Worm (Caenorhabditis elegans) whole organism, young adult: ENCODE results near the gene K07D4.6.

Experiments
- F33H1.4 ChIP-seq: fragments of 200-800 bp; sonication (Bioruptor generic); IDR thresholded peaks from 2 replicates; pipeline ENCODE4 v1.3.6; 2022; ENCODE audit warnings: missing genetic modification reagents, missing genetic modification characterization, missing compliant biosample characterization
- F49E8.2 ChIP-seq: sonication (generic microtip); optimal IDR thresholded peaks from 3 replicates; lab custom pipeline; 2017; ENCODE audit warnings: missing genetic modification characterization, mild to moderate bottlenecking, missing compliant biosample characterization, antibody characterized with exemption, moderate library complexity; ENCODE audit not compliant: insufficient read depth
- K12H6.12 ChIP-seq: fragments of 200-800 bp; sonication (Bioruptor generic); optimal IDR thresholded peaks from 2 replicates; lab custom pipeline; 2018; ENCODE audit warnings: mild to moderate bottlenecking, missing genetic modification characterization, missing compliant biosample characterization
- atf-7 ChIP-seq: sonication (generic microtip); optimal IDR thresholded peaks from 2 replicates; lab custom pipeline; 2017; ENCODE audit warnings: mild to moderate bottlenecking, missing genetic modification characterization, missing compliant biosample characterization
- ceh-91 ChIP-seq: fragments of 200-800 bp; sonication (Bioruptor generic); IDR thresholded peaks from 2 replicates; pipeline ENCODE4 v1.3.6; 2022; ENCODE audit warnings: missing genetic modification reagents, missing genetic modification characterization, missing compliant biosample characterization
- die-1 ChIP-seq: sonication (generic microtip); optimal IDR thresholded peaks from 2 replicates; lab custom pipeline; 2016; ENCODE audit warnings: missing genotype, mild to moderate bottlenecking, missing genetic modification characterization, missing compliant biosample characterization
- dpl-1 ChIP-seq: fragments of 150-350 bp; optimal IDR thresholded peaks from 2 replicates; lab custom pipeline; 2014; ENCODE audit warnings: missing biosample characterization, missing genetic modification reagents, missing genetic modification characterization
- ekl-4 ChIP-seq: fragments of 200-800 bp; sonication (Bioruptor generic); IDR thresholded peaks from 2 replicates; pipeline ENCODE4 v1.3.6; 2022; ENCODE audit warnings: missing genetic modification reagents, missing genetic modification characterization, missing compliant biosample characterization
- lin-35 ChIP-seq, 3 experiments: fragments of 150-350 bp in 2 of 3; sonication (generic microtip) in 1 of 3; optimal IDR thresholded peaks; 2 replicates each; lab custom pipeline; 2014 to 2018; ENCODE audit warnings: missing biosample characterization in 3 of 3, missing genetic modification characterization in 3 of 3, missing genetic modification reagents in 3 of 3
- lsl-1 ChIP-seq: fragments of 200-800 bp; sonication (Bioruptor generic); optimal IDR thresholded peaks from 2 replicates; lab custom pipeline; 2018; ENCODE audit warnings: mild to moderate bottlenecking, missing genetic modification characterization, moderate library complexity, missing compliant biosample characterization
- nfya-1 ChIP-seq: sonication (generic microtip); optimal IDR thresholded peaks from 2 replicates; lab custom pipeline; 2017; ENCODE audit warnings: antibody characterized with exemption, missing compliant biosample characterization, missing genetic modification characterization, borderline replicate concordance; ENCODE audit not compliant: insufficient read depth
- nhr-179 ChIP-seq: sonication (generic microtip); optimal IDR thresholded peaks from 2 replicates; lab custom pipeline; 2016; ENCODE audit warnings: mild to moderate bottlenecking, missing genetic modification characterization, missing compliant biosample characterization
- ztf-25 ChIP-seq: fragments of 200-800 bp; sonication (Bioruptor generic); IDR thresholded peaks from 2 replicates; pipeline ENCODE4 v1.3.6; 2022; ENCODE audit warnings: missing genetic modification reagents, missing genetic modification characterization, missing compliant biosample characterization

DNA sequence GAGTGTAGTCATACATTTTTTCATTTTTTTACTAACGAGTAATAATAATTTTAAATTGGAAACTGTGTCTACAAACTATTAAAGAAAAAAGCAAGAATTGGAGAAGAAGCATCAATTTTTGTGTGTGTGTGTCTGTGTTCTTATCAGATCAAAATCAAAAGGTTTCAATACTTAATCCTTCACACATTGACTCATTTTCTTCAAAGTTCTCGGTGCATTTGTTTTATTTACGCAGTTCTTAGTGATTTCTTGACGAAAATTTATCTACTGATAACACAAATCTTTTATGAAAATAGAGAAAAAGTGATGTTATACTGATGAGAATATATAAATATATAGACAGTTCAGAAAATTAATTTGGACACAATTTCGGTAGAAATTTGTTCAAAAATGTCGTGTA, 22.5 kb downstream of the K07D4.6 start, which contains the start of gene clc-22:
- TF ChIP-seq nhr-179 (no peak), K12H6.12 (tag; lab: Kevin White, UChicago) (no peak), dpl-1 (GFP tag; lab: Kevin White, UChicago) (no peak), die-1 (no peak), ztf-25 (GFP tag; lab: Robert Waterston, UW) (no peak), nfya-1 (tag; lab: Kevin White, UChicago) (no peak), lsl-1 (GFP tag; lab: Kevin White, UChicago) (no peak), atf-7 (tag; lab: Kevin White, UChicago) (no peak), ceh-91 (GFP tag; lab: Robert Waterston, UW) (no peak), ekl-4 (no peak), F49E8.2 (no peak), F33H1.4 (GFP tag; lab: Robert Waterston, UW) (no peak), lin-35 (GFP tag; optimal IDR thresholded peaks at IDR 0.05; lab: Kevin White, UChicago) (no peak)
